Worm (Caenorhabditis elegans) whole organism, late embryonic: Measurements from ENCODE around the gene cccp-1.

ENCODE experiments used
- ahr-1 ChIP-seq: sonication (generic microtip); optimal IDR thresholded peaks from 2 replicates; lab custom pipeline; 2016; ENCODE audit warnings: missing genetic modification characterization, missing compliant biosample characterization
- ama-1 ChIP-seq: fragments of 150-350 bp; optimal IDR thresholded peaks from 2 replicates; lab custom pipeline; 2014
- ceh-30 ChIP-seq: fragments of 150-350 bp; optimal IDR thresholded peaks from 2 replicates; lab custom pipeline; 2014; ENCODE audit warnings: missing biosample characterization, missing genetic modification characterization
- ceh-9 ChIP-seq: sonication (generic microtip); optimal IDR thresholded peaks from 2 replicates; lab custom pipeline; 2016; ENCODE audit warnings: mild to moderate bottlenecking, missing genetic modification characterization, inconsistent platforms, missing compliant biosample characterization
- elt-2 ChIP-seq: sonication (generic microtip); optimal IDR thresholded peaks from 2 replicates; lab custom pipeline; 2016; ENCODE audit warnings: missing genetic modification reagents, missing genetic modification characterization, missing compliant biosample characterization
- elt-4 ChIP-seq: sonication (generic microtip); optimal IDR thresholded peaks from 2 replicates; lab custom pipeline; 2016; ENCODE audit warnings: missing genetic modification characterization, missing compliant biosample characterization
- gmeb-2 ChIP-seq: sonication (generic microtip); optimal IDR thresholded peaks from 2 replicates; lab custom pipeline; 2016; ENCODE audit warnings: missing genetic modification characterization, inconsistent platforms, missing compliant biosample characterization
- lin-11 ChIP-seq: fragments of 200-800 bp; sonication (Bioruptor generic); optimal IDR thresholded peaks from 2 replicates; lab custom pipeline; 2018; ENCODE audit warnings: mild to moderate bottlenecking, missing genetic modification characterization, missing compliant biosample characterization
- nfya-1 ChIP-seq: sonication (generic microtip); optimal IDR thresholded peaks from 2 replicates; lab custom pipeline; 2017; ENCODE audit warnings: missing genetic modification characterization, mild to moderate bottlenecking, missing compliant biosample characterization, antibody characterized with exemption, moderate library complexity
- nhr-232 ChIP-seq: sonication (generic microtip); optimal IDR thresholded peaks from 2 replicates; lab custom pipeline; 2016; ENCODE audit warnings: missing genetic modification characterization, missing compliant biosample characterization
- pax-1 ChIP-seq: fragments of 150-350 bp; optimal IDR thresholded peaks from 2 replicates; lab custom pipeline; 2014; ENCODE audit warnings: missing biosample characterization, missing genetic modification characterization
- pha-2 ChIP-seq: sonication (generic microtip); optimal IDR thresholded peaks from 2 replicates; lab custom pipeline; 2017; ENCODE audit warnings: mild to moderate bottlenecking, missing genetic modification characterization, missing compliant biosample characterization
- pqm-1 ChIP-seq: sonication (generic microtip); optimal IDR thresholded peaks from 2 replicates; lab custom pipeline; 2016; ENCODE audit warnings: missing genetic modification characterization, missing compliant biosample characterization
- pros-1 ChIP-seq: fragments of 150-350 bp; optimal IDR thresholded peaks from 2 replicates; lab custom pipeline; 2014; ENCODE audit warnings: missing biosample characterization, missing genetic modification reagents, missing genetic modification characterization

DNA sequence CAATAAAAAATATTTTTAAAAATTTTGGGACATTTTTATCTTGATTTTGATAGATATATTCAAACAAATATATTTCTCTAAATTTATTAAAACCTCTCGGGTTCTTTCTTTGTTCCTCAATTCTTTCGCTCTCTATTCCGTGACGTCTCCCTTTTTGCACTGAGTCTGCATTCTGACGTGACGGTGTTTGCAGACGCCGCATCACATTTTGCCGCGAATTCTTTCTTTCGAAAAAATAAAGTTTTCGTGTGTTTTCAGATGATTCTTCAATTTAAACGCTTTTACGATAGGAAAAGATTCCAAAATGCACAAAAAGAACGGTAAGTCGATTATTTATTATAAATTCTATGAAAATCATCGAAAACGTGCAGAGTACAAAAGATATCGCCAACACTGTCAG, 55.4 kb downstream of the cccp-1 start:
- TF ChIP-seq pha-2 (tag; lab: Kevin White, UChicago) (no peak), elt-2 (peak; percentile 21), elt-4 (tag; lab: Kevin White, UChicago) (no peak), nfya-1 (tag; lab: Kevin White, UChicago) (peak; percentile 8), gmeb-2 (tag; lab: Kevin White, UChicago) (no peak), pqm-1 (no peak), ceh-9 (tag; lab: Kevin White, UChicago) (no peak), pros-1 (tag; lab: Kevin White, UChicago) (no peak), lin-11 (tag; lab: Kevin White, UChicago) (no peak), nhr-232 (tag; lab: Kevin White, UChicago) (no peak), pax-1 (tag; lab: Kevin White, UChicago) (peak; percentile 11), ceh-30 (no peak), ama-1 (lab: Kevin White, UChicago) (no peak), ahr-1 (tag; lab: Kevin White, UChicago) (no peak)
